Fruit fly (Drosophila melanogaster) whole organism, embryonic: ENCODE data around the gene His3.3A.

Experiments
- B-H1 ChIP-seq: fragments of 200-800 bp; sonication (Bioruptor generic); IDR thresholded peaks from 3 replicates; pipeline ENCODE4 v1.3.6; 2022; ENCODE audit warnings: missing biosample characterization, missing genetic modification characterization
- Bteb2 ChIP-seq: fragments of 200-800 bp; sonication (Bioruptor generic); optimal IDR thresholded peaks from 2 replicates; lab custom pipeline; 2016; ENCODE audit warnings: missing biosample characterization, missing genetic modification characterization
- CG1647 ChIP-seq: fragments of 200-800 bp; sonication (Bioruptor generic); optimal IDR thresholded peaks from 3 replicates; lab custom pipeline; 2016; ENCODE audit warnings: missing biosample characterization, missing genetic modification characterization
- CG2875 ChIP-seq: fragments of 200-800 bp; sonication (Bioruptor generic); optimal IDR thresholded peaks from 2 replicates; lab custom pipeline; 2017; ENCODE audit warnings: missing biosample characterization, mild to moderate bottlenecking, missing genetic modification characterization, missing genetic modification reagents
- CG30020 ChIP-seq: fragments of 200-800 bp; optimal IDR thresholded peaks from 2 replicates; lab custom pipeline; 2019; ENCODE audit warnings: missing biosample characterization, mild to moderate bottlenecking, missing genetic modification characterization, moderate library complexity
- CG4360 ChIP-seq: fragments of 200-800 bp; sonication (Bioruptor generic); IDR thresholded peaks from 2 replicates; pipeline ENCODE4 v1.3.6; 2022; ENCODE audit warnings: missing biosample characterization, missing genetic modification characterization
- CG6254 ChIP-seq: fragments of 200-800 bp; sonication (Bioruptor generic); optimal IDR thresholded peaks from 3 replicates; lab custom pipeline; 2017; ENCODE audit warnings: mild to moderate bottlenecking, missing biosample characterization, missing genetic modification reagents, missing genetic modification characterization
- CG6272 ChIP-seq: fragments of 200-800 bp; sonication (Bioruptor generic); IDR thresholded peaks from 2 replicates; pipeline ENCODE4 v1.3.6; 2022; ENCODE audit warnings: missing biosample characterization, missing genetic modification characterization
- CG7928 ChIP-seq: fragments of 200-800 bp; sonication (Bioruptor generic); optimal IDR thresholded peaks from 2 replicates; lab custom pipeline; 2017; ENCODE audit warnings: missing biosample characterization, mild to moderate bottlenecking, missing genetic modification characterization
- CG9817 ChIP-seq: fragments of 200-800 bp; sonication (Bioruptor generic); optimal IDR thresholded peaks from 2 replicates; lab custom pipeline; 2018; ENCODE audit warnings: missing biosample characterization, mild to moderate bottlenecking, missing genetic modification characterization, moderate library complexity
- CkIIα-i1 ChIP-seq: fragments of 200-800 bp; sonication (Bioruptor generic); IDR thresholded peaks from 2 replicates; pipeline ENCODE4 v1.3.6; 2022; ENCODE audit warnings: missing biosample characterization, missing genetic modification characterization
- CoRest ChIP-seq: fragments of 200-800 bp; sonication (Bioruptor generic); optimal IDR thresholded peaks from 3 replicates; lab custom pipeline; 2018; ENCODE audit warnings: missing biosample characterization, mild to moderate bottlenecking, missing genetic modification characterization, moderate library complexity
- CrebB ChIP-seq: fragments of 200-800 bp; sonication (Bioruptor generic); optimal IDR thresholded peaks from 3 replicates; lab custom pipeline; 2018; ENCODE audit warnings: missing biosample characterization, mild to moderate bottlenecking, missing genetic modification characterization
- Dll ChIP-seq: fragments of 200-800 bp; sonication (Bioruptor generic); IDR thresholded peaks from 4 replicates; pipeline ENCODE4 v1.3.6; 2022; ENCODE audit warnings: missing biosample characterization, missing genetic modification characterization; ENCODE audit not compliant: partially characterized antibody
- Ets65A ChIP-seq: fragments of 200-800 bp; sonication (Bioruptor generic); peaks from one replicate; lab custom pipeline; 2016; ENCODE audit warnings: missing biosample characterization, missing genetic modification characterization
- HHEX ChIP-seq: fragments of 200-800 bp; sonication (Bioruptor generic); optimal IDR thresholded peaks from 3 replicates; lab custom pipeline; 2017; ENCODE audit warnings: missing biosample characterization, mild to moderate bottlenecking, missing genetic modification characterization, missing genetic modification reagents
- HLH4C ChIP-seq: fragments of 200-800 bp; sonication (Bioruptor generic); IDR thresholded peaks from 3 replicates; pipeline ENCODE4 v1.3.6; 2022; ENCODE audit warnings: missing biosample characterization, missing genetic modification characterization; ENCODE audit not compliant: partially characterized antibody
- HmgD ChIP-seq: fragments of 200-800 bp; sonication (Bioruptor generic); optimal IDR thresholded peaks from 3 replicates; lab custom pipeline; 2016; ENCODE audit warnings: missing biosample characterization, missing genetic modification characterization
- Jarid2 ChIP-seq: fragments of 200-800 bp; sonication (Bioruptor generic); optimal IDR thresholded peaks from 3 replicates; lab custom pipeline; 2017; ENCODE audit warnings: mild to moderate bottlenecking, missing biosample characterization, missing genetic modification reagents, missing genetic modification characterization
- Side ChIP-seq: fragments of 200-800 bp; sonication (Bioruptor generic); optimal IDR thresholded peaks from 2 replicates; lab custom pipeline; 2016; ENCODE audit warnings: missing biosample characterization, missing genetic modification characterization
- TFAM ChIP-seq: fragments of 200-800 bp; sonication (Bioruptor generic); optimal IDR thresholded peaks from 2 replicates; lab custom pipeline; 2017; ENCODE audit warnings: missing biosample characterization, missing genetic modification characterization, inconsistent platforms
- ac ChIP-seq: fragments of 200-800 bp; sonication (Bioruptor generic); optimal IDR thresholded peaks from 3 replicates; lab custom pipeline; 2017; ENCODE audit warnings: missing biosample characterization, mild to moderate bottlenecking, missing genetic modification characterization
- ato ChIP-seq: fragments of 200-800 bp; sonication (Bioruptor generic); IDR thresholded peaks from 2 replicates; pipeline ENCODE4 v1.3.6; 2022; ENCODE audit warnings: missing biosample characterization, missing genetic modification characterization; ENCODE audit not compliant: partially characterized antibody
- br ChIP-seq: fragments of >200 bp; optimal IDR thresholded peaks from 2 replicates; lab custom pipeline; 2017
- cg ChIP-seq: fragments of 200-800 bp; sonication (Bioruptor generic); optimal IDR thresholded peaks from 3 replicates; lab custom pipeline; 2019; ENCODE audit warnings: missing biosample characterization, mild to moderate bottlenecking, missing genetic modification characterization, moderate library complexity
- chif ChIP-seq, 2 experiments: fragments of 200-800 bp; sonication (Bioruptor generic); optimal IDR thresholded peaks; 3 replicates each; lab custom pipeline; 2016; ENCODE audit warnings: missing biosample characterization in 2 of 2, missing genetic modification characterization in 2 of 2
- chm ChIP-seq: fragments of 200-800 bp; sonication (Bioruptor generic); IDR thresholded peaks from 2 replicates; pipeline ENCODE4 v1.3.6; 2022; ENCODE audit warnings: missing biosample characterization, missing genetic modification characterization
- dmrt99B ChIP-seq: fragments of 200-800 bp; sonication (Bioruptor generic); optimal IDR thresholded peaks from 2 replicates; lab custom pipeline; 2018; ENCODE audit warnings: missing biosample characterization, mild to moderate bottlenecking, missing genetic modification characterization, moderate library complexity
- eve ChIP-seq, 2 experiments: fragments of >200 bp; optimal IDR thresholded peaks; 2 replicates each; lab custom pipeline; 2017; ENCODE audit warnings: missing biosample characterization in 2 of 2, missing genetic modification characterization in 2 of 2
- ewg ChIP-seq: fragments of 200-800 bp; sonication (Bioruptor generic); optimal IDR thresholded peaks from 3 replicates; lab custom pipeline; 2017; ENCODE audit warnings: mild to moderate bottlenecking, missing biosample characterization, missing genetic modification reagents, missing genetic modification characterization
- fd3F ChIP-seq: fragments of 200-800 bp; sonication (Bioruptor generic); optimal IDR thresholded peaks from 2 replicates; lab custom pipeline; 2018; ENCODE audit warnings: missing biosample characterization, mild to moderate bottlenecking, missing genetic modification characterization, moderate library complexity
- fu2 ChIP-seq: fragments of 200-800 bp; sonication (Bioruptor generic); optimal IDR thresholded peaks from 2 replicates; lab custom pipeline; 2016; ENCODE audit warnings: missing biosample characterization, missing genetic modification characterization
- gce ChIP-seq: fragments of 200-800 bp; sonication (Bioruptor generic); IDR thresholded peaks from 3 replicates; pipeline ENCODE4 v1.3.6; 2022; ENCODE audit warnings: missing biosample characterization, missing genetic modification characterization
- gem ChIP-seq: fragments of 200-800 bp; sonication (Bioruptor generic); optimal IDR thresholded peaks from 2 replicates; lab custom pipeline; 2019; ENCODE audit warnings: missing biosample characterization, mild to moderate bottlenecking, missing genetic modification characterization, moderate library complexity
- gfzf ChIP-seq: fragments of 200-800 bp; sonication (Bioruptor generic); optimal IDR thresholded peaks from 2 replicates; lab custom pipeline; 2016; ENCODE audit warnings: missing biosample characterization, mild to moderate bottlenecking, missing genetic modification characterization, moderate library complexity
- gro ChIP-seq: fragments of 200-800 bp; sonication (Bioruptor generic); optimal IDR thresholded peaks from 2 replicates; lab custom pipeline; 2016; ENCODE audit warnings: missing biosample characterization, missing genetic modification characterization
- gsb-n ChIP-seq: fragments of 200-800 bp; sonication (Bioruptor generic); optimal IDR thresholded peaks from 3 replicates; lab custom pipeline; 2018; ENCODE audit warnings: missing biosample characterization, mild to moderate bottlenecking, missing genetic modification characterization
- hkb ChIP-seq, 2 experiments: fragments of 200-800 bp in 1 of 2; fragments of >200 bp in 1 of 2; sonication (Bioruptor generic) in 1 of 2; IDR thresholded peaks in 1 of 2; optimal IDR thresholded peaks in 1 of 2; 2 replicates each; pipeline versions ENCODE4 v1.3.6 to Lab custom; 2017 to 2022; ENCODE audit warnings: missing biosample characterization in 1 of 2, missing genetic modification characterization in 1 of 2
- mld ChIP-seq: fragments of 200-800 bp; sonication (Bioruptor generic); IDR thresholded peaks from 3 replicates; pipeline ENCODE4 v1.3.6; 2022; ENCODE audit warnings: missing biosample characterization, missing genetic modification characterization; ENCODE audit not compliant: partially characterized antibody
- onecut ChIP-seq: fragments of 200-800 bp; sonication (Bioruptor generic); IDR thresholded peaks from 2 replicates; pipeline ENCODE4 v1.3.6; 2022; ENCODE audit warnings: missing biosample characterization, missing genetic modification characterization
- pb ChIP-seq: fragments of 200-800 bp; sonication (Bioruptor generic); optimal IDR thresholded peaks from 3 replicates; lab custom pipeline; 2016; ENCODE audit warnings: missing biosample characterization, missing genetic modification characterization
- pfk ChIP-seq: fragments of 200-800 bp; sonication (Bioruptor generic); optimal IDR thresholded peaks from 2 replicates; lab custom pipeline; 2018; ENCODE audit warnings: missing biosample characterization, mild to moderate bottlenecking, missing genetic modification characterization, moderate library complexity
- sim ChIP-seq: fragments of 200-800 bp; sonication (Bioruptor generic); IDR thresholded peaks from 2 replicates; pipeline ENCODE4 v1.3.6; 2022; ENCODE audit warnings: missing biosample characterization, missing genetic modification characterization
- sob ChIP-seq: fragments of 200-800 bp; sonication (Bioruptor generic); IDR thresholded peaks from 2 replicates; pipeline ENCODE4 v1.3.6; 2022; ENCODE audit warnings: missing biosample characterization, missing genetic modification characterization
- stwl ChIP-seq: fragments of 200-800 bp; sonication (Bioruptor generic); optimal IDR thresholded peaks from 3 replicates; lab custom pipeline; 2018; ENCODE audit warnings: missing biosample characterization, mild to moderate bottlenecking, missing genetic modification characterization, moderate library complexity
- tna ChIP-seq: fragments of 200-800 bp; sonication (Bioruptor generic); IDR thresholded peaks from 2 replicates; pipeline ENCODE4 v1.3.6; 2022; ENCODE audit warnings: missing biosample characterization, missing genetic modification characterization; ENCODE audit not compliant: partially characterized antibody
- unpg ChIP-seq: fragments of 200-800 bp; sonication (Bioruptor generic); optimal IDR thresholded peaks from 3 replicates; lab custom pipeline; 2018; ENCODE audit warnings: missing biosample characterization, mild to moderate bottlenecking, missing genetic modification characterization, moderate library complexity
- vfl ChIP-seq: fragments of 200-800 bp; sonication (Bioruptor generic); optimal IDR thresholded peaks from 2 replicates; lab custom pipeline; 2016; ENCODE audit warnings: missing biosample characterization, missing genetic modification characterization
- vnd ChIP-seq: fragments of 200-800 bp; sonication (Bioruptor generic); IDR thresholded peaks from 3 replicates; pipeline ENCODE4 v1.3.6; 2022; ENCODE audit warnings: missing biosample characterization, missing genetic modification characterization; ENCODE audit not compliant: partially characterized antibody
- zen2 ChIP-seq: fragments of 200-800 bp; sonication (Bioruptor generic); IDR thresholded peaks from 3 replicates; pipeline ENCODE4 v1.3.6; 2022; ENCODE audit warnings: missing biosample characterization, missing genetic modification characterization; ENCODE audit not compliant: partially characterized antibody

The His3.3A gene

DNA sequence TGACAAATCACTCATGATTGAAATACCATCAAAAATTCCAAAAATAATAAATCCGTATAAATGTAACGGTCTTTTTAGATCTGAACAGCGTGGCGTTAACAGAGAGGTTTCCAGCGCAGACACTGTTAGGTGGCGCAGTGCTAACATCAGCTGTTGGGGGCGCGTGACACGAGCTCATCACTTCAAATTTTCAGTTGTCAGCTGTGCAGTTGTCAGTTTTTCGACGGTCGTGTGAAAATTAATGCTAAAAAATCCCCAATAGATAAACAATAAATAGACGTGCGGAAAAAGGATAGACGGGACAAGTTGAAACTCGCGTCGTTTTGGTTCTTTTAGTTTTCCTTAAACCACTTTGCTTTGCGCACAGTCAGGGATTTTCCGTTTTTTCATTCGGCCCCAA, 41.4 kb downstream of the His3.3A start, which contains the start of gene CG4230 (continued):
- TF ChIP-seq gsb-n (no peak), Side (no peak), Jarid2 (GFP tag; lab: Kevin White, UChicago) (no peak), pfk (GFP tag; lab: Kevin White, UChicago) (no peak), ac (GFP tag; lab: Kevin White, UChicago) (no peak), br (lab: Kevin White, UChicago) (no peak), CrebB (tag; lab: Kevin White, UChicago) (no peak), fu2 (GFP tag; lab: Kevin White, UChicago) (no peak), chm (GFP tag; lab: Robert Waterston, UW) (peak; percentile 55; the same call in 1 of the 2 replicates), vfl (GFP tag; lab: Kevin White, UChicago) (no peak), hkb (optimal IDR thresholded peaks at IDR 0.05; lab: Kevin White, UChicago) (no peak), hkb (GFP tag; IDR thresholded peaks at IDR 0.05; lab: Robert Waterston, UW) (no peak), chif (GFP tag; optimal IDR thresholded peaks at IDR 0.05; lab: Kevin White, UChicago) (no peak), gce (GFP tag; lab: Robert Waterston, UW) (no peak), B-H1 (GFP tag; lab: Robert Waterston, UW) (no peak), unpg (GFP tag; lab: Kevin White, UChicago) (no peak), vnd (peak; percentile 63; the same call in 2 of the 3 replicates), Bteb2 (GFP tag; lab: Kevin White, UChicago) (no peak), tna (GFP tag; lab: Robert Waterston, UW) (peak; percentile 62), zen2 (peak; percentile 69; the same call in 2 of the 3 replicates), CG6272 (GFP tag; lab: Robert Waterston, UW) (no peak), HLH4C (GFP tag; lab: Robert Waterston, UW) (peak; percentile 69; the same call in 2 of the 3 replicates), fd3F (GFP tag; lab: Kevin White, UChicago) (no peak), CG7928 (no peak), onecut (no peak), sob (no peak), CG2875 (GFP tag; lab: Kevin White, UChicago) (no peak), HmgD (GFP tag; lab: Kevin White, UChicago) (no peak), gfzf (peak; percentile 39), cg (GFP tag; lab: Kevin White, UChicago) (no peak), CG6254 (GFP tag; lab: Kevin White, UChicago) (peak; percentile 84), eve (GFP tag; optimal IDR thresholded peaks at IDR 0.05; lab: Kevin White, UChicago) (no peak), CG1647 (GFP tag; lab: Kevin White, UChicago) (no peak), mld (GFP tag; lab: Robert Waterston, UW) (peak; percentile 65; the same call in 1 of the 3 replicates), CoRest (tag; lab: Kevin White, UChicago) (no peak), ewg (no peak), CG4360 (GFP tag; lab: Robert Waterston, UW) (no peak), sim (no peak), CkIIα-i1 (GFP tag; lab: Robert Waterston, UW) (no peak), Dll (GFP tag; lab: Robert Waterston, UW) (peak; percentile 84), stwl (peak; percentile 30), CG9817 (tag; lab: Kevin White, UChicago) (no peak), HHEX (GFP tag; lab: Kevin White, UChicago) (no peak), gro (GFP tag; lab: Kevin White, UChicago) (no peak), Ets65A (GFP tag; lab: Kevin White, UChicago) (no peak), TFAM (GFP tag; lab: Kevin White, UChicago) (no peak), dmrt99B (tag; lab: Kevin White, UChicago) (no peak), ato (GFP tag; lab: Robert Waterston, UW) (peak; percentile 53; the same call in 1 of the 2 replicates), pb (GFP tag; lab: Kevin White, UChicago) (no peak), CG30020 (tag; lab: Kevin White, UChicago) (no peak), gem (tag; lab: Kevin White, UChicago) (no peak)
